Worm (Caenorhabditis elegans) whole organism, mixed stage, embryonic: Measurements from ENCODE around the gene daf-2.

Source experiments
- ces-1 ChIP-seq: fragments of 150-350 bp; optimal IDR thresholded peaks from 2 replicates; lab custom pipeline; 2014; ENCODE audit warnings: missing biosample characterization, missing genetic modification reagents, missing genetic modification characterization
- lsy-2 ChIP-seq: fragments of 150-350 bp; optimal IDR thresholded peaks from 2 replicates; lab custom pipeline; 2014; ENCODE audit warnings: missing biosample characterization, missing genetic modification characterization
- mep-1 ChIP-seq: fragments of 150-350 bp; optimal IDR thresholded peaks from 2 replicates; lab custom pipeline; 2017; ENCODE audit warnings: missing biosample characterization, missing genetic modification reagents, missing genetic modification characterization, inconsistent platforms
- nhr-237 ChIP-seq: fragments of 150-350 bp; optimal IDR thresholded peaks from 2 replicates; lab custom pipeline; 2014; ENCODE audit warnings: missing biosample characterization, missing genetic modification characterization
- pha-4 ChIP-seq: fragments of 150-350 bp; optimal IDR thresholded peaks from 2 replicates; lab custom pipeline; 2018; ENCODE audit warnings: missing biosample characterization, missing genetic modification reagents, missing genetic modification characterization
- tbx-8 ChIP-seq: fragments of 200-800 bp; sonication (Bioruptor generic); optimal IDR thresholded peaks from 2 replicates; lab custom pipeline; 2018; ENCODE audit warnings: mild to moderate bottlenecking, missing genetic modification characterization, moderate library complexity, missing compliant biosample characterization
- zip-8 ChIP-seq: fragments of 150-350 bp; optimal IDR thresholded peaks from 2 replicates; lab custom pipeline; 2014; ENCODE audit warnings: missing biosample characterization, missing genetic modification characterization
- ztf-11 ChIP-seq: fragments of 150-350 bp; optimal IDR thresholded peaks from 2 replicates; lab custom pipeline; 2014; ENCODE audit warnings: missing biosample characterization, missing genetic modification characterization

DNA sequence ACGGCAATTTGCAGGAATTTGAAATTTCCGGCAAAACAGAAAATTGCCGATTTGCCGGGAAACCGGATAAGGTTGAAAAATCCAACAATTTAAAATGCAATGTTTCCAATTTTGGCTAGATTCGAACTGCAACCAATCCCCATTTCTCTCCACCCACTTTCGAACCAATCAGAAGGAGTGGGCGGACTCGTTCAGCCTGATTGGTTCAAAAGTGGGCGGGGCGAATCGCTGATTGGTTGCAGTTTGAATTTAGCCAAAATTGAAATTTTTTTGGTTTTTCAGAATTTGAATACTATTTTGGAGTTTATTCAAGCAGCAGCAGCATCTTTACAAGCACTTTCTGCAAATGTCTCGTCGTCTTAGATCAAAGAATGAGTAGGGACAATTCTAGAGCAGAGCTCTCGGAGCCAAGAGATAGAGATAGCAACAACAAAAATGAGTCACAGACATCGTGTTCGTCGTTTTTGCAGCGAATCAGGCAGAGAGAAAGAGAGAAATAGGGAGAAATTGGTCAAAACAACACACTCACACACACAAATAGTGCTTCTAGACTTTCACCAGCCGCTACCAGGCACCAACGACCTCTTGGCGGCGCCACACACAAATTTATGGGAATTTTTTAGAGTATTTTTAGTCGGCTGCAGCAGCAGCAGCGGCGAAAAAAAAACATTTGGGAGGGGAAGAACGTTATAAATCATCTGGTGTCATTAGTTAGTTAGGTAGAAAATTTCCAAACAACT, 9.5 kb downstream of the daf-2 start:
- TF ChIP-seq ces-1 (GFP tag; lab: Kevin White, UChicago) (no peak), pha-4 (tag; lab: Kevin White, UChicago) (no peak), nhr-237 (no peak), tbx-8 (no peak), mep-1 (tag; lab: Kevin White, UChicago) (no peak), ztf-11 (tag; lab: Kevin White, UChicago) (no peak), zip-8 (tag; lab: Kevin White, UChicago) (no peak), lsy-2 (tag; lab: Kevin White, UChicago) (no peak)
